Fruit fly (Drosophila melanogaster) whole organism, embryonic: Measurements from ENCODE around the gene BBIP1.

Experiments used
- Atf6 ChIP-seq: fragments of 200-800 bp; sonication (Bioruptor generic); IDR thresholded peaks from 2 replicates; pipeline ENCODE4 v1.3.6; 2022; ENCODE audit warnings: missing biosample characterization, missing genetic modification characterization
- Blimp-1 ChIP-seq: fragments of 200-800 bp; sonication (Bioruptor generic); optimal IDR thresholded peaks from 3 replicates; lab custom pipeline; 2018; ENCODE audit warnings: missing biosample characterization, missing genetic modification characterization, mild to moderate bottlenecking, moderate library complexity, missing genetic modification reagents
- CG10366 ChIP-seq: fragments of 200-800 bp; sonication (Bioruptor generic); IDR thresholded peaks from 2 replicates; pipeline ENCODE4 v1.3.6; 2022; ENCODE audit warnings: missing biosample characterization, missing genetic modification characterization
- CG10959 ChIP-seq: fragments of 200-800 bp; sonication (Bioruptor generic); IDR thresholded peaks from 2 replicates; pipeline ENCODE4 v1.3.6; 2022; ENCODE audit warnings: missing biosample characterization, missing genetic modification characterization
- CG12236 ChIP-seq: fragments of 200-800 bp; sonication (Bioruptor generic); optimal IDR thresholded peaks from 2 replicates; lab custom pipeline; 2016; ENCODE audit warnings: missing biosample characterization, missing genetic modification characterization
- CG1233 ChIP-seq: fragments of 200-800 bp; sonication (Bioruptor generic); optimal IDR thresholded peaks from 4 replicates; lab custom pipeline; 2018; ENCODE audit warnings: missing biosample characterization, mild to moderate bottlenecking, missing genetic modification characterization
- CG13123 ChIP-seq: fragments of 200-800 bp; sonication (Bioruptor generic); optimal IDR thresholded peaks from 2 replicates; lab custom pipeline; 2016; ENCODE audit warnings: missing biosample characterization, missing genetic modification characterization
- CG15011 ChIP-seq: fragments of 200-800 bp; sonication (Bioruptor generic); optimal IDR thresholded peaks from 3 replicates; lab custom pipeline; 2018; ENCODE audit warnings: missing biosample characterization, mild to moderate bottlenecking, missing genetic modification characterization
- CG1529 ChIP-seq: fragments of 200-800 bp; sonication (Bioruptor generic); optimal IDR thresholded peaks from 3 replicates; lab custom pipeline; 2018; ENCODE audit warnings: missing biosample characterization, missing genetic modification characterization
- CG16863 ChIP-seq: fragments of 200-800 bp; sonication (Bioruptor generic); optimal IDR thresholded peaks from 3 replicates; lab custom pipeline; 2016; ENCODE audit warnings: missing biosample characterization, missing genetic modification characterization
- CG17612 ChIP-seq: fragments of 200-800 bp; sonication (Bioruptor generic); IDR thresholded peaks from 2 replicates; pipeline ENCODE4 v1.3.6; 2022; ENCODE audit warnings: missing biosample characterization, missing genetic modification characterization
- CG1832 ChIP-seq: fragments of 200-800 bp; sonication (Bioruptor generic); optimal IDR thresholded peaks from 2 replicates; lab custom pipeline; 2017; ENCODE audit warnings: missing biosample characterization, mild to moderate bottlenecking, missing genetic modification characterization, inconsistent platforms
- CG18764 ChIP-seq: fragments of 200-800 bp; sonication (Bioruptor generic); optimal IDR thresholded peaks from 3 replicates; lab custom pipeline; 2016; ENCODE audit warnings: missing biosample characterization, missing genetic modification characterization
- CG2712 ChIP-seq: fragments of 200-800 bp; optimal IDR thresholded peaks from 3 replicates; lab custom pipeline; 2019; ENCODE audit warnings: missing biosample characterization, mild to moderate bottlenecking, missing genetic modification characterization, moderate library complexity
- CG30431 ChIP-seq: fragments of 200-800 bp; sonication (Bioruptor generic); optimal IDR thresholded peaks from 2 replicates; lab custom pipeline; 2017; ENCODE audit warnings: missing biosample characterization, missing genetic modification characterization
- CG3065 ChIP-seq: fragments of 200-800 bp; sonication (Bioruptor generic); optimal IDR thresholded peaks from 2 replicates; lab custom pipeline; 2016; ENCODE audit warnings: missing biosample characterization, missing genetic modification characterization
- CG32532 ChIP-seq: fragments of 200-800 bp; sonication (Bioruptor generic); IDR thresholded peaks from 2 replicates; pipeline ENCODE4 v1.3.6; 2022; ENCODE audit warnings: missing biosample characterization, missing genetic modification characterization
- CG7745 ChIP-seq: fragments of 200-800 bp; sonication (Bioruptor generic); optimal IDR thresholded peaks from 2 replicates; lab custom pipeline; 2018; ENCODE audit warnings: missing biosample characterization, mild to moderate bottlenecking, missing genetic modification characterization, moderate library complexity
- CG7987 ChIP-seq: fragments of 200-800 bp; sonication (Bioruptor generic); optimal IDR thresholded peaks from 2 replicates; lab custom pipeline; 2018; ENCODE audit warnings: missing biosample characterization, mild to moderate bottlenecking, missing genetic modification characterization, moderate library complexity
- CG8290 ChIP-seq, 3 experiments: fragments of 200-800 bp; sonication (Bioruptor generic); optimal IDR thresholded peaks; 2 replicates each; lab custom pipeline; 2016 to 2019; ENCODE audit warnings: missing biosample characterization in 3 of 3, missing genetic modification characterization in 3 of 3, mild to moderate bottlenecking in 2 of 3, moderate library complexity in 1 of 3
- Camta ChIP-seq: fragments of 200-800 bp; sonication (Bioruptor generic); optimal IDR thresholded peaks from 2 replicates; lab custom pipeline; 2016; ENCODE audit warnings: missing biosample characterization, missing genetic modification characterization
- D19A ChIP-seq: fragments of 200-800 bp; optimal IDR thresholded peaks from 3 replicates; lab custom pipeline; 2019; ENCODE audit warnings: missing biosample characterization, mild to moderate bottlenecking, missing genetic modification characterization, moderate library complexity
- D19B ChIP-seq: fragments of 200-800 bp; sonication (Bioruptor generic); optimal IDR thresholded peaks from 2 replicates; lab custom pipeline; 2017; ENCODE audit warnings: missing biosample characterization, mild to moderate bottlenecking, missing genetic modification characterization
- Dip3 ChIP-seq: fragments of 200-800 bp; sonication (Bioruptor generic); optimal IDR thresholded peaks from 3 replicates; lab custom pipeline; 2016; ENCODE audit warnings: missing biosample characterization, missing genetic modification characterization
- Dp ChIP-seq: fragments of 200-800 bp; sonication (Bioruptor generic); optimal IDR thresholded peaks from 2 replicates; lab custom pipeline; 2018; ENCODE audit warnings: missing biosample characterization, mild to moderate bottlenecking, missing genetic modification characterization, moderate library complexity
- ERR ChIP-seq: fragments of 200-800 bp; sonication (Bioruptor generic); optimal IDR thresholded peaks from 2 replicates; lab custom pipeline; 2016; ENCODE audit warnings: missing biosample characterization, missing genetic modification characterization
- Ets65A ChIP-seq: fragments of 200-800 bp; sonication (Bioruptor generic); peaks from one replicate; lab custom pipeline; 2016; ENCODE audit warnings: missing biosample characterization, missing genetic modification characterization
- H15 ChIP-seq: fragments of 200-800 bp; sonication (Bioruptor generic); IDR thresholded peaks from 3 replicates; pipeline ENCODE4 v1.3.6; 2022; ENCODE audit warnings: missing biosample characterization, missing genetic modification characterization
- HLH4C ChIP-seq: fragments of 200-800 bp; sonication (Bioruptor generic); IDR thresholded peaks from 3 replicates; pipeline ENCODE4 v1.3.6; 2022; ENCODE audit warnings: missing biosample characterization, missing genetic modification characterization; ENCODE audit not compliant: partially characterized antibody
- Hmx ChIP-seq: fragments of 200-800 bp; sonication (Bioruptor generic); optimal IDR thresholded peaks from 2 replicates; lab custom pipeline; 2016; ENCODE audit warnings: missing biosample characterization, missing genetic modification characterization
- Kr ChIP-seq: fragments of 200-800 bp; sonication (Bioruptor generic); optimal IDR thresholded peaks from 2 replicates; lab custom pipeline; 2017; ENCODE audit warnings: missing biosample characterization, mild to moderate bottlenecking, missing genetic modification characterization
- Opbp ChIP-seq: fragments of 200-800 bp; sonication (Bioruptor generic); IDR thresholded peaks from 3 replicates; pipeline ENCODE4 v1.3.6; 2022; ENCODE audit warnings: missing biosample characterization, missing genetic modification characterization; ENCODE audit not compliant: partially characterized antibody
- Ravus ChIP-seq: fragments of 200-800 bp; sonication (Bioruptor generic); IDR thresholded peaks from 2 replicates; pipeline ENCODE4 v1.3.6; 2022; ENCODE audit warnings: missing biosample characterization, missing genetic modification characterization
- Stat92E ChIP-seq, 3 experiments: fragments of >200 bp in 2 of 3; fragments of 200-800 bp in 1 of 3; sonication (Bioruptor generic) in 1 of 3; optimal IDR thresholded peaks; 2 replicates each; lab custom pipeline; 2017 to 2019; ENCODE audit warnings: missing biosample characterization in 3 of 3, missing genetic modification characterization in 3 of 3, mild to moderate bottlenecking in 1 of 3, moderate library complexity in 1 of 3
- amos ChIP-seq: fragments of 200-800 bp; sonication (Bioruptor generic); IDR thresholded peaks from 2 replicates; pipeline ENCODE4 v1.3.6; 2022; ENCODE audit warnings: missing biosample characterization, missing genetic modification characterization; ENCODE audit not compliant: partially characterized antibody
- bbx ChIP-seq: fragments of 200-800 bp; sonication (Bioruptor generic); IDR thresholded peaks from 2 replicates; pipeline ENCODE4 v1.3.6; 2022; ENCODE audit warnings: missing biosample characterization, missing genetic modification characterization; ENCODE audit not compliant: partially characterized antibody
- crp ChIP-seq, 2 experiments: fragments of 200-800 bp; sonication (Bioruptor generic); optimal IDR thresholded peaks; 2 replicates in 1 of 2; 3 replicates in 1 of 2; lab custom pipeline; 2017; ENCODE audit warnings: missing biosample characterization in 2 of 2, missing genetic modification characterization in 2 of 2, mild to moderate bottlenecking in 1 of 2, moderate library complexity in 1 of 2
- dimm ChIP-seq: fragments of 200-800 bp; sonication (Bioruptor generic); IDR thresholded peaks from 2 replicates; pipeline ENCODE4 v1.3.6; 2022; ENCODE audit warnings: missing biosample characterization, missing genetic modification characterization
- dpn ChIP-seq, 2 experiments: fragments of 200-800 bp; sonication (Bioruptor generic); optimal IDR thresholded peaks; 3 replicates each; lab custom pipeline; 2016; ENCODE audit warnings: missing biosample characterization in 2 of 2, missing genetic modification characterization in 2 of 2
- gem ChIP-seq: fragments of 200-800 bp; sonication (Bioruptor generic); optimal IDR thresholded peaks from 2 replicates; lab custom pipeline; 2019; ENCODE audit warnings: missing biosample characterization, mild to moderate bottlenecking, missing genetic modification characterization, moderate library complexity
- luna ChIP-seq: fragments of 200-800 bp; sonication (Bioruptor generic); optimal IDR thresholded peaks from 2 replicates; lab custom pipeline; 2016; ENCODE audit warnings: missing biosample characterization, missing genetic modification characterization
- nerfin-2 ChIP-seq: fragments of 200-800 bp; sonication (Bioruptor generic); IDR thresholded peaks from 2 replicates; pipeline ENCODE4 v1.3.6; 2022; ENCODE audit warnings: missing biosample characterization, missing genetic modification characterization; ENCODE audit not compliant: partially characterized antibody
- peb ChIP-seq: fragments of 200-800 bp; sonication (Bioruptor generic); IDR thresholded peaks from 2 replicates; pipeline ENCODE4 v1.3.6; 2022; ENCODE audit warnings: missing biosample characterization, missing genetic modification characterization
- schlank ChIP-seq: fragments of 200-800 bp; sonication (Bioruptor generic); optimal IDR thresholded peaks from 2 replicates; lab custom pipeline; 2018; ENCODE audit warnings: missing biosample characterization, mild to moderate bottlenecking, missing genetic modification characterization
- sens ChIP-seq: fragments of 200-800 bp; sonication (Bioruptor generic); peaks from one replicate; lab custom pipeline; 2016; ENCODE audit warnings: missing biosample characterization, missing genetic modification characterization
- sqz ChIP-seq: fragments of 200-800 bp; sonication (Bioruptor generic); optimal IDR thresholded peaks from 3 replicates; lab custom pipeline; 2018; ENCODE audit warnings: missing biosample characterization, mild to moderate bottlenecking, missing genetic modification characterization
- sr ChIP-seq: fragments of 200-800 bp; sonication (Bioruptor generic); IDR thresholded peaks from 3 replicates; pipeline ENCODE4 v1.3.6; 2022; ENCODE audit warnings: missing biosample characterization, missing genetic modification characterization
- zf30C ChIP-seq: fragments of 200-800 bp; sonication (Bioruptor generic); optimal IDR thresholded peaks from 3 replicates; lab custom pipeline; 2018; ENCODE audit warnings: missing biosample characterization, mild to moderate bottlenecking, missing genetic modification characterization

BBIP1 gene

dm6 chr3R:9434543-9435407 is 30.6 kb downstream of the BBIP1 start (continued):
- TF ChIP-seq dimm (GFP tag; lab: Robert Waterston, UW) (peak; percentile 82; the same call in 1 of the 2 replicates), CG10959 (GFP tag; lab: Robert Waterston, UW) (0 out of 2 replicates have a peak, but pooled peaks have one; percentile 22), CG3065 (GFP tag; lab: Kevin White, UChicago) (no peak), CG15011 (peak; percentile 72), CG7745 (tag; lab: Kevin White, UChicago) (no peak), Dip3 (GFP tag; lab: Kevin White, UChicago) (peak; percentile 69), dpn (GFP tag; optimal IDR thresholded peaks at IDR 0.05; lab: Kevin White, UChicago) (peak; percentile 83 to 85), CG1832 (GFP tag; lab: Kevin White, UChicago) (no peak), schlank (tag; lab: Kevin White, UChicago) (peak; percentile 9), Dp (GFP tag; lab: Kevin White, UChicago) (no peak), Camta (GFP tag; lab: Kevin White, UChicago) (peak; percentile 79), CG16863 (GFP tag; lab: Kevin White, UChicago) (peak; percentile 82), gem (tag; lab: Kevin White, UChicago) (peak; percentile 94), Atf6 (GFP tag; lab: Robert Waterston, UW) (peak; percentile 91), CG17612 (GFP tag; lab: Robert Waterston, UW) (peak; percentile 57; the same call in 1 of the 2 replicates), bbx (GFP tag; lab: Robert Waterston, UW) (no peak), Ravus (GFP tag; lab: Robert Waterston, UW) (peak; percentile 33), CG1233 (GFP tag; lab: Kevin White, UChicago) (peak; percentile 82), sqz (GFP tag; lab: Kevin White, UChicago) (peak; percentile 82), D19A (tag; lab: Kevin White, UChicago) (peak; percentile 81), sens (peak; percentile 97), Stat92E (GFP tag; optimal IDR thresholded peaks at IDR 0.05; lab: Kevin White, UChicago) (no peak), Ets65A (GFP tag; lab: Kevin White, UChicago) (peak; percentile 96), Blimp-1 (GFP tag; lab: Kevin White, UChicago) (peak; percentile 85), sr (GFP tag; lab: Robert Waterston, UW) (0 out of 3 replicates have a peak, but pooled peaks have one; percentile 32), CG1529 (GFP tag; lab: Kevin White, UChicago) (peak; percentile 61), HLH4C (GFP tag; lab: Robert Waterston, UW) (no peak), nerfin-2 (no peak), zf30C (GFP tag; lab: Kevin White, UChicago) (peak; percentile 36), luna (GFP tag; lab: Kevin White, UChicago) (peak; percentile 71), CG8290 (GFP tag; optimal IDR thresholded peaks at IDR 0.05; lab: Kevin White, UChicago) (peak; percentile 54), CG8290 (tag; optimal IDR thresholded peaks at IDR 0.05; lab: Kevin White, UChicago) (peak in 1 of 2 experiments; percentile 18), Hmx (GFP tag; lab: Kevin White, UChicago) (peak; percentile 63), CG2712 (tag; lab: Kevin White, UChicago) (peak; percentile 88), CG10366 (peak; percentile 84), ERR (GFP tag; lab: Kevin White, UChicago) (no peak), CG12236 (GFP tag; lab: Kevin White, UChicago) (peak; percentile 68), amos (GFP tag; lab: Robert Waterston, UW) (no peak), crp (GFP tag; optimal IDR thresholded peaks at IDR 0.05; lab: Kevin White, UChicago) (peak in 1 of 2 experiments; percentile 33), H15 (GFP tag; lab: Robert Waterston, UW) (peak; percentile 74), CG30431 (GFP tag; lab: Kevin White, UChicago) (peak; percentile 38), peb (peak; percentile 69), CG32532 (GFP tag; lab: Robert Waterston, UW) (peak; percentile 90), Kr (GFP tag; lab: Kevin White, UChicago) (no peak), CG18764 (peak; percentile 68), CG7987 (GFP tag; lab: Kevin White, UChicago) (peak; percentile 6), CG13123 (GFP tag; lab: Kevin White, UChicago) (peak; percentile 53), Opbp (GFP tag; lab: Robert Waterston, UW) (no peak), D19B (GFP tag; lab: Kevin White, UChicago) (peak; percentile 60)
